Worm (Caenorhabditis elegans): ENCODE results near the gene F54E7.6.

ce11 chrIII:5660976-5661375, at the start of gene F54E7.6:
- TF ChIP-seq nhr-28 (tag; optimal IDR thresholded peaks at IDR 0.05) = no peak
- TF ChIP-seq nhr-237 (tag; optimal IDR thresholded peaks at IDR 0.05) = no peak
- no peak for TF ChIP-seq snpc-4 (tag; optimal IDR thresholded peaks at IDR 0.05)
- TF ChIP-seq ztf-11 (tag; optimal IDR thresholded peaks at IDR 0.05) = no peak
- no peak for TF ChIP-seq unc-62 (GFP tag; optimal IDR thresholded peaks at IDR 0.05)
